Fruit fly (Drosophila melanogaster) whole organism, adult: Measurements from ENCODE around the gene CG13048.

ENCODE experiments used
- CG11617 ChIP-seq: fragments of 200-800 bp; sonication (Bioruptor generic); optimal IDR thresholded peaks from 2 replicates; lab custom pipeline; 2017; ENCODE audit warnings: mild to moderate bottlenecking, missing biosample characterization, missing genetic modification reagents, missing genetic modification characterization
- CG1620 ChIP-seq: fragments of 200-800 bp; sonication (Bioruptor generic); optimal IDR thresholded peaks from 2 replicates; lab custom pipeline; 2016; ENCODE audit warnings: missing biosample characterization, missing genetic modification characterization
- CG33017 ChIP-seq: fragments of 200-800 bp; sonication (Bioruptor generic); optimal IDR thresholded peaks from 2 replicates; lab custom pipeline; 2018; ENCODE audit warnings: missing biosample characterization, mild to moderate bottlenecking, missing genetic modification characterization, moderate library complexity
- CG7045 ChIP-seq: fragments of 200-800 bp; sonication (Bioruptor generic); optimal IDR thresholded peaks from 2 replicates; lab custom pipeline; 2017; ENCODE audit warnings: missing biosample characterization, mild to moderate bottlenecking, missing genetic modification characterization
- CG7101 ChIP-seq: fragments of 200-800 bp; sonication (Bioruptor generic); optimal IDR thresholded peaks from 2 replicates; lab custom pipeline; 2018; ENCODE audit warnings: missing biosample characterization, mild to moderate bottlenecking, missing genetic modification characterization, moderate library complexity
- Clk ChIP-seq: fragments of 200-800 bp; sonication (Bioruptor generic); optimal IDR thresholded peaks from 2 replicates; lab custom pipeline; 2017; ENCODE audit warnings: missing biosample characterization, missing genetic modification characterization
- Mnt ChIP-seq: fragments of 200-800 bp; sonication (Bioruptor generic); optimal IDR thresholded peaks from 2 replicates; lab custom pipeline; 2016; ENCODE audit warnings: missing biosample characterization, mild to moderate bottlenecking, missing genetic modification characterization
- cic ChIP-seq: fragments of 200-800 bp; sonication (Bioruptor generic); optimal IDR thresholded peaks from 2 replicates; lab custom pipeline; 2017; ENCODE audit warnings: missing biosample characterization, mild to moderate bottlenecking, missing genetic modification characterization, moderate library complexity
- kay ChIP-seq: fragments of 200-800 bp; sonication (Bioruptor generic); peaks from one replicate; lab custom pipeline; 2016; ENCODE audit warnings: missing biosample characterization, missing genetic modification characterization, borderline replicate concordance

DNA sequence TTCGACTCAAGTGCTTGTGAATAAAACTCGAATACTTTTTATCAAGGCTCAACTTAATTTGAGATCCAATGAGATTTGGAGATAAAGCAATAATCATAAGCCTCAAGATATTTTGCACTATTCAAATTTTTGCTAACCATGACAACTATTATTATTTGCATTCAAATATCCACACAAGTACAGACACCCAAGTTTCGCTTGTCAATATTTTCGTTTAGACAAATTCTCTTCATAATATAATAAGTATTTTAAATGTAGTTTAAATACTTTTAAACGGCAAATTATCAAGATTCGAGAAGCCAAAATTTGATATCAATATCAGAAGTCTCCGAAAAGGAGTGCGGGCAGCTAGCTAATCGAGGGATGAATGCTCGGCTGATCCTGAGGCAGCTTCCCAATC, 45.8 kb upstream of the CG13048 start, which contains the start of gene CG33061:
- no peak for TF ChIP-seq cic
- TF ChIP-seq CG11617: no peak
- TF ChIP-seq CG7045 (GFP tag; lab: Kevin White, UChicago): no peak
- TF ChIP-seq Clk (GFP tag; lab: Kevin White, UChicago): no peak
- no peak for TF ChIP-seq CG1620 (GFP tag; lab: Kevin White, UChicago)
- no peak for TF ChIP-seq kay (GFP tag; lab: Kevin White, UChicago)
- TF ChIP-seq CG7101 (tag; lab: Kevin White, UChicago): no peak
- no peak for TF ChIP-seq CG33017
- TF ChIP-seq Mnt (GFP tag; lab: Kevin White, UChicago): no peak
